Fruit fly (Drosophila melanogaster): ENCODE results near the gene CG7950.

dm6 chr3R:30014480-30014879 lies 42.2 kb upstream of the CG7950 start:
- TF ChIP-seq psq (GFP tag; optimal IDR thresholded peaks at IDR 0.05), result no peak
- no peak for TF ChIP-seq vnd (GFP tag; IDR thresholded peaks at IDR 0.05; ENCODE audit: partially characterized antibody)
- TF ChIP-seq esg (GFP tag; conservative IDR thresholded peaks at IDR 0.05), result no peak
- no peak for TF ChIP-seq pfk (GFP tag; optimal IDR thresholded peaks at IDR 0.05)
- TF ChIP-seq CG2202 (tag; optimal IDR thresholded peaks at IDR 0.05), result no peak
